Worm (Caenorhabditis elegans) whole organism, early embryonic: ENCODE results near the gene cyp-33E3.

Source experiments
- B0310.2 ChIP-seq: sonication (generic microtip); optimal IDR thresholded peaks from 2 replicates; lab custom pipeline; 2016; ENCODE audit warnings: mild to moderate bottlenecking, missing genetic modification characterization, missing compliant biosample characterization
- F13C5.2 ChIP-seq: sonication (generic microtip); optimal IDR thresholded peaks from 2 replicates; lab custom pipeline; 2017; ENCODE audit warnings: mild to moderate bottlenecking, missing genetic modification characterization, inconsistent platforms, missing compliant biosample characterization
- aly-1 ChIP-seq: sonication (generic microtip); optimal IDR thresholded peaks from 2 replicates; lab custom pipeline; 2016; ENCODE audit warnings: missing genetic modification characterization, missing compliant biosample characterization
- ama-1 ChIP-seq: fragments of 150-350 bp; optimal IDR thresholded peaks from 2 replicates; lab custom pipeline; 2014
- ceh-13 ChIP-seq: fragments of 200-800 bp; sonication (Bioruptor generic); optimal IDR thresholded peaks from 2 replicates; lab custom pipeline; 2018; ENCODE audit warnings: mild to moderate bottlenecking, missing genetic modification characterization, missing compliant biosample characterization
- ceh-36 ChIP-seq: sonication (generic microtip); optimal IDR thresholded peaks from 2 replicates; lab custom pipeline; 2016; ENCODE audit warnings: missing genetic modification characterization, inconsistent platforms, missing compliant biosample characterization
- ets-7 ChIP-seq: sonication (generic microtip); optimal IDR thresholded peaks from 2 replicates; lab custom pipeline; 2016; ENCODE audit warnings: missing genotype, missing genetic modification characterization, missing compliant biosample characterization
- flt-1 ChIP-seq: fragments of 200-800 bp; sonication (Bioruptor generic); IDR thresholded peaks from 2 replicates; pipeline ENCODE4 v1.3.6; 2022; ENCODE audit warnings: missing genetic modification characterization, missing compliant biosample characterization
- hmbx-1 ChIP-seq: sonication (generic microtip); optimal IDR thresholded peaks from 2 replicates; lab custom pipeline; 2016; ENCODE audit warnings: mild to moderate bottlenecking, missing genetic modification characterization, missing compliant biosample characterization
- hmg-4 ChIP-seq: fragments of 200-800 bp; sonication (Bioruptor generic); optimal IDR thresholded peaks from 2 replicates; lab custom pipeline; 2018; ENCODE audit warnings: mild to moderate bottlenecking, missing genetic modification characterization, missing compliant biosample characterization
- hnd-1 ChIP-seq: sonication (generic microtip); optimal IDR thresholded peaks from 2 replicates; lab custom pipeline; 2016; ENCODE audit warnings: missing genetic modification characterization, missing compliant biosample characterization
- pes-1 ChIP-seq: fragments of 200-800 bp; sonication (Bioruptor generic); IDR thresholded peaks from 2 replicates; pipeline ENCODE4 v1.3.6; 2022; ENCODE audit warnings: missing genetic modification reagents, missing genetic modification characterization, missing compliant biosample characterization
- scrt-1 ChIP-seq: fragments of 200-800 bp; sonication (Bioruptor generic); IDR thresholded peaks from 2 replicates; pipeline ENCODE4 v1.3.6; 2022; ENCODE audit warnings: missing genetic modification characterization, missing compliant biosample characterization
- sea-1 ChIP-seq: fragments of 200-800 bp; sonication (Bioruptor generic); conservative IDR thresholded peaks from 2 replicates; pipeline ENCODE4 v1.3.6; 2022; ENCODE audit warnings: missing genetic modification characterization, missing compliant biosample characterization
- tbx-11 ChIP-seq: fragments of 200-800 bp; sonication (Bioruptor generic); IDR thresholded peaks from 2 replicates; pipeline ENCODE4 v1.3.6; 2022; ENCODE audit warnings: missing genetic modification characterization, missing compliant biosample characterization
- tbx-37 ChIP-seq: fragments of 200-800 bp; sonication (Bioruptor generic); conservative IDR thresholded peaks from 2 replicates; pipeline ENCODE4 v1.3.6; 2022; ENCODE audit warnings: missing genetic modification reagents, missing genetic modification characterization, missing compliant biosample characterization
- tra-4 ChIP-seq: sonication (generic microtip); optimal IDR thresholded peaks from 2 replicates; lab custom pipeline; 2017; ENCODE audit warnings: missing genetic modification characterization, missing compliant biosample characterization

The cyp-33E3 gene

DNA sequence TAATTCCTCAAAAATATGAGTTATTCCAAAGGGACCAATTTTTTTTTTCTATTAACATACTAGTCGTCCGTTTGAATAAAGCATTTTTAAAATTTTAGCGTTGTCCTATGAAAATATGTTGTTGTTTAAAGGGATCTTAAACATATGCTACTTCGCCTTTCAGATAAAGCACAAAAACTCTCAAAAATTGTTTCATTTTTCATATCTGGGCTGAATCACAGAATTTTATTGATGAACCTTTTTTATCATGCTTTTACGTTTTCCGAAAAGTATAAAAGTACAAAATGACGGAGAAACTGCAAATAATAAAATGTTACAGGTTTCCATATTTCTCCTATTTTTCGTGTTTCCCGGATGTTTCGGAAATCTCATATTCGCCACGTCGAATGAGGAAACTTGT lies 19.0 kb upstream of the cyp-33E3 start, which contains the start of gene clec-181:
TSS of gene clec-181 (plus strand) at position 301 of the 400 bp plus-strand sequence.
- TF ChIP-seq aly-1 (tag; lab: Kevin White, UChicago) (no peak), tra-4 (tag; lab: Kevin White, UChicago) (no peak), flt-1 (GFP tag; lab: Robert Waterston, UW) (no peak), tbx-11 (GFP tag; lab: Robert Waterston, UW) (no peak), ceh-13 (GFP tag; lab: Kevin White, UChicago) (no peak), ceh-36 (tag; lab: Kevin White, UChicago) (no peak), scrt-1 (GFP tag; lab: Robert Waterston, UW) (no peak), tbx-37 (GFP tag; lab: Robert Waterston, UW) (no peak), ets-7 (tag; lab: Kevin White, UChicago) (no peak), hnd-1 (tag; lab: Kevin White, UChicago) (no peak), B0310.2 (no peak), hmbx-1 (tag; lab: Kevin White, UChicago) (no peak), sea-1 (GFP tag; lab: Robert Waterston, UW) (no peak)

DNA sequence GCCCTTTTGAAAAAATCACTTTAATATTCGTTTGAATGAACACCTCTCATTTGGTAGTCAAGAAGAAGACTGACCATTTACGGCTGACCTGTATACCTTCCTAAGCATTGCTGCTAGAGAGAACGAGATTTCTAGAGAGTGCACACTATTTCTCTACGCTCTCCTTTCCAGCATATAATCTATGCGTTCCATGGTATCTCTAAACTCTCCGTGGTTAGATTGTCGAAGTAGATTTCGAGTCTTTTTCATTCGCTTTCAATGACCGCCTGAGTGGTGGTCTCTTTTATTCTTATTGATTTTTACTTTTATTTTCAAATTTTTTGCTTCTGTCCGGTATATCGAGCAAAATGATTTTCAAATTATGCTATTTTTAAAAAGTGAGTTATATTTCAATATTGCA lies 17.3 kb upstream of the cyp-33E3 start:
- no peak for TF ChIP-seq B0310.2
- TF ChIP-seq F13C5.2, result no peak
- no peak for TF ChIP-seq hmg-4 (GFP tag; lab: Kevin White, UChicago)

DNA sequence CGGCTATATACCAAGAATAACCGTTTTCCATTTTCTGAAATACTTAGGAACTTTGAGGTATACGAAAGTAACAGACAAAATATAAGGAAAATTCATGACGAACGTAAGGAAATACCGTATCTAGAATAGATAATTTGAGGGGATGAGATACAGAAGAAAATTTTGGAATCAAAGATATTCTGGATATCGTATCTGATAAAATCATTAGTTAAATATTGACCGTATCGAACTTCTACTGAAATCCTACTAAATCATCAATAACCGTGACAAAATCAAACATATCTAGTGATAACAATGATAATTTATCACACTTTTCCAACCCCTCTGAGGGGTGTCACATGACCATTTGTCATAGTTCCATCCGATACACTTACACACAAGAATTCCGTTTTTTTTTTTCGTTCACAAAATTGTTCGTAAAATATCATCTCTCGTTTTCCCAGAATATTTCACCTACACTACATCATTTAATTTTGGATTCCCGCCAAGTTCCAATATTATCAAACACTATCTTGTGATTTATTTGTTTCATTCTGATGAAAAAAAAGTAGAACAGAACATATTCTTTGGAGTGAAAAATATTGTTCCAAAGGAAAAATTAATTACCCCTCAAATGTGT lies 14.0 kb upstream of the cyp-33E3 start, which contains the start of gene Y59H11AR.4:
TSS of gene Y59H11AR.4 (minus strand) at position 51 of the 619 bp plus-strand sequence.
- no peak for TF ChIP-seq ceh-36 (tag; lab: Kevin White, UChicago)
- TF ChIP-seq hmbx-1 (tag; lab: Kevin White, UChicago), result no peak
- no peak for TF ChIP-seq scrt-1 (GFP tag; lab: Robert Waterston, UW)
- TF ChIP-seq ets-7 (tag; lab: Kevin White, UChicago), result no peak
- no peak for TF ChIP-seq hnd-1 (tag; lab: Kevin White, UChicago)
- no peak for TF ChIP-seq aly-1 (tag; lab: Kevin White, UChicago)
- TF ChIP-seq ama-1 (lab: Kevin White, UChicago), result no peak
- no peak for TF ChIP-seq flt-1 (GFP tag; lab: Robert Waterston, UW)
- TF ChIP-seq pes-1, result no peak
- no peak for TF ChIP-seq B0310.2
- no peak for TF ChIP-seq tra-4 (tag; lab: Kevin White, UChicago)
- TF ChIP-seq tbx-37 (GFP tag; lab: Robert Waterston, UW), result no peak
- no peak for TF ChIP-seq sea-1 (GFP tag; lab: Robert Waterston, UW)
- no peak for TF ChIP-seq ceh-13 (GFP tag; lab: Kevin White, UChicago)
- TF ChIP-seq hmg-4 (GFP tag; lab: Kevin White, UChicago), result no peak
- no peak for TF ChIP-seq F13C5.2
- TF ChIP-seq tbx-11 (GFP tag; lab: Robert Waterston, UW), result no peak

DNA sequence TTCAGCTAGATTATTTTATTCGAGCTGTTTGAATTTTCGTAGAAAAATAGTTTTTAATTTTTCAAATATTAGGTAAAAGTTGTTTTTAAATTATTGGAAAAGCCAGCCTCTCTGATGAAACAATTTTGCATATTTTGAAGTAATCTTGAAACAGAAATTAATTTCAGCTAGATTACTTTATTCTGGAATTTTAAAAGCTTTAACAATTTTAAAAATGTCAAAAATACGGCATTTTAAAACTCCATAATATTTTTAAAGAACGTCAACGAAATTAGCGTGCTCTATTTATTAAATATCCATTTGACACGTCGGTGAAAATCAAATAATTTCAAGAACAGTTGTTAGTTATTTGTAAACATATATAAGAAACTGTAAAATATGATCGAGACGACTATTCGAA lies 11.9 kb upstream of the cyp-33E3 start, which contains the start of gene Y59H11AR.10:
TSS of gene Y59H11AR.10 (plus strand) at position 301 of the 400 bp plus-strand sequence.
- TF ChIP-seq ama-1 (lab: Kevin White, UChicago), result no peak

DNA sequence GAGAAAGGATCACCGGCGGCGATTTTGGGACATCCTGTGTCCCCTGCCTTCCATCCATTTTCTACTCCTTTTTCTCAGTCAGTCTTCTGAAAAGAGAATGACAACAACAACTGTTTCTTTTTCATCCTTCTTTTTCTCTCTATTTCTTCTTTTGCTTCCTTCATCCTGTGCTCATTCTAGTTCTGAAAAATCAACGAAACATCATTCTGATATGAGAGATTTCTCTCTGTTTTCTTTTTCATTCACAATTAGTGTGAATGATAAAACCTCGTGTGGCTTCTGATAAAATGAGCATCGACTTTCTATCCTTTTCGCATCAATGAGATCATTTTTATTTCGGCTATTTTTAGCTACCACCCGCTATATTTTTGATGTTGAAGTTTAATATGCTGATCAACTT lies 9.6 kb upstream of the cyp-33E3 start:
- TF ChIP-seq ceh-13 (GFP tag; lab: Kevin White, UChicago), result no peak
- TF ChIP-seq hnd-1 (tag; lab: Kevin White, UChicago), result no peak
- TF ChIP-seq pes-1, result no peak
- no peak for TF ChIP-seq tbx-37 (GFP tag; lab: Robert Waterston, UW)
- TF ChIP-seq sea-1 (GFP tag; lab: Robert Waterston, UW), result no peak
- TF ChIP-seq hmbx-1 (tag; lab: Kevin White, UChicago), result no peak
- TF ChIP-seq flt-1 (GFP tag; lab: Robert Waterston, UW), result no peak
- no peak for TF ChIP-seq F13C5.2
- TF ChIP-seq tbx-11 (GFP tag; lab: Robert Waterston, UW), result no peak
- no peak for TF ChIP-seq ceh-36 (tag; lab: Kevin White, UChicago)
- TF ChIP-seq B0310.2, result no peak
- no peak for TF ChIP-seq aly-1 (tag; lab: Kevin White, UChicago)
- no peak for TF ChIP-seq ets-7 (tag; lab: Kevin White, UChicago)
- no peak for TF ChIP-seq scrt-1 (GFP tag; lab: Robert Waterston, UW)
- no peak for TF ChIP-seq ama-1 (lab: Kevin White, UChicago)

DNA sequence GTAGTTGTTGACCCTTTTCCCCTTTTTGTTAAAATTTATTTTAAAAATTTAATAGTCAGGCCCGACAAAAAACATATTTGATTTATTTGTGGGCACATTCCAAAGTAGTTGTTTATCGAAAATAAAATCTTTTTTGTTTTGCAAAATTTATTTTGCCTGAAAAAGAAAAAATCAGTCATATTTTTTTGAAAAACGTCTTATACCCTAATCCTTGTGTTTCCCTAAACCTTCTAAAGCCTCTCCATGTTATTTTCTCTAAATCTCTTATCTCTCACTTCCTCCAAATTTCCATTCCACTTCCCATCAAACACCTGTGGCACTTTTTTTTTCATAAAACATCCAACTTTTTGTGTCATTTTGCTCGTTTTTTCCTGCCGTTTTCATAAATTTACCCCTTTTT lies 6.6 kb upstream of the cyp-33E3 start:
- no peak for TF ChIP-seq hmbx-1 (tag; lab: Kevin White, UChicago)
- no peak for TF ChIP-seq hnd-1 (tag; lab: Kevin White, UChicago)
- TF ChIP-seq aly-1 (tag; lab: Kevin White, UChicago), result no peak
- TF ChIP-seq tbx-37 (GFP tag; lab: Robert Waterston, UW), result no peak
- TF ChIP-seq ceh-36 (tag; lab: Kevin White, UChicago), result no peak
- TF ChIP-seq B0310.2, result no peak
- TF ChIP-seq ama-1 (lab: Kevin White, UChicago), result no peak
- TF ChIP-seq scrt-1 (GFP tag; lab: Robert Waterston, UW), result no peak
- no peak for TF ChIP-seq tbx-11 (GFP tag; lab: Robert Waterston, UW)
- TF ChIP-seq ceh-13 (GFP tag; lab: Kevin White, UChicago), result no peak
- TF ChIP-seq F13C5.2, result no peak

DNA sequence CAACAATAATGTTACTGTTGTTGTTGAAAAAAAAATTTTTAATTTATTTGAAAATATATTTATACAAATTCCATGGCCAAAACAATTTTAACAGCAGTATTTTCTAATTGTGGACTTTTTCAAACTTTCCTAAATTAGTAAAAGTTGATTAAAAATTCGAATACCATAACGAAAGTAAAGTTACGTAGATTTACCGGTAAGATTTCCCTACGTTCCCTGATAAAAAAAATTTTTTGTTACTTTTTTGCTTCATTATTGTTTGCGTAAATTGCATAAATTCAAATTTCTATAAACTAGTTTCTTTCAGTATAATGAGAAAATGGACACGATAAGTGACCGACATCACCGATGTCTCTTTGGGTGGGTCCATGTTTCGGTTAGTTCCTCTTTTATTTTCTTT lies 5.9 kb upstream of the cyp-33E3 start, which contains the start of gene F42A9.6:
TSS of gene F42A9.6 (plus strand) at position 301 of the 400 bp plus-strand sequence.
- no peak for TF ChIP-seq tbx-11 (GFP tag; lab: Robert Waterston, UW)
